Fruit fly (Drosophila melanogaster): Measurements from ENCODE around the gene CG14130.

The CG14130 gene

dm6 chr3L:11833296-11833717 lies 18.1 kb downstream of the CG14130 start, which contains the start of gene CycA (continued):
- TF ChIP-seq CG3407 (GFP tag; optimal IDR thresholded peaks at IDR 0.05) (no peak), CG1024 (GFP tag; IDR thresholded peaks at IDR 0.05) (no peak), CG2199 (GFP tag; IDR thresholded peaks at IDR 0.05) (no peak), CG4328 (GFP tag; optimal IDR thresholded peaks at IDR 0.05) (no peak), CG2875 (GFP tag; optimal IDR thresholded peaks at IDR 0.05) (no peak), Ets65A (GFP tag) (peak; percentile 83), CG1603 (tag; optimal IDR thresholded peaks at IDR 0.05) (peak; percentile 59), CG2889 (GFP tag; IDR thresholded peaks at IDR 0.05) (no peak), HLHmδ (GFP tag; optimal IDR thresholded peaks at IDR 0.05) (no peak), CG4282 (GFP tag; optimal IDR thresholded peaks at IDR 0.05) (peak; percentile 26), Neu2 (GFP tag; optimal IDR thresholded peaks at IDR 0.05; ENCODE audit: borderline replicate concordance) (no peak), CG18011 (GFP tag; optimal IDR thresholded peaks at IDR 0.05) (no peak), grn (GFP tag; optimal IDR thresholded peaks at IDR 0.05) (no peak), CG33557 (GFP tag; optimal IDR thresholded peaks at IDR 0.05) (no peak), GATAe (GFP tag; conservative IDR thresholded peaks at IDR 0.05) (no peak), CG8290 (GFP tag; optimal IDR thresholded peaks at IDR 0.05) (no peak), CG8290 (tag; optimal IDR thresholded peaks at IDR 0.05) (no peak), CG7372 (GFP tag; IDR thresholded peaks at IDR 0.05) (no peak), Awh (GFP tag; IDR thresholded peaks at IDR 0.05) (no peak), Nf-YB (GFP tag; optimal IDR thresholded peaks at IDR 0.05) (no peak), twi (tag; optimal IDR thresholded peaks at IDR 0.05) (peak; percentile 13), fd96Cb (tag; optimal IDR thresholded peaks at IDR 0.05) (no peak), CG10543 (GFP tag; optimal IDR thresholded peaks at IDR 0.05) (no peak), cato (GFP tag; optimal IDR thresholded peaks at IDR 0.05; ENCODE audit: borderline replicate concordance) (no peak), shn (GFP tag; optimal IDR thresholded peaks at IDR 0.05) (peak; percentile 5), CG14050 (GFP tag; IDR thresholded peaks at IDR 0.05) (no peak), tna (GFP tag; IDR thresholded peaks at IDR 0.05; ENCODE audit: partially characterized antibody) (peak; percentile 82), gcm (GFP tag; optimal IDR thresholded peaks at IDR 0.05) (peak; percentile 28), fu2 (GFP tag; optimal IDR thresholded peaks at IDR 0.05) (no peak), eyg (GFP tag; optimal IDR thresholded peaks at IDR 0.05) (no peak), CG31441 (GFP tag; IDR thresholded peaks at IDR 0.05) (no peak), ssp (GFP tag; IDR thresholded peaks at IDR 0.05) (no peak), CG12071 (GFP tag; optimal IDR thresholded peaks at IDR 0.05) (no peak), luna (GFP tag; optimal IDR thresholded peaks at IDR 0.05) (no peak), Poxn (GFP tag; IDR thresholded peaks at IDR 0.05) (no peak), stwl (tag; optimal IDR thresholded peaks at IDR 0.05) (peak; percentile 82), CG3847 (GFP tag; IDR thresholded peaks at IDR 0.05) (peak; percentile 72), mirr (GFP tag; optimal IDR thresholded peaks at IDR 0.05) (no peak), CG4707 (GFP tag; optimal IDR thresholded peaks at IDR 0.05) (no peak), Hr51 (GFP tag; optimal IDR thresholded peaks at IDR 0.05) (peak in 1 of 2 experiments; percentile 41), Atf3 (GFP tag; optimal IDR thresholded peaks at IDR 0.05) (no peak), CG1832 (GFP tag; optimal IDR thresholded peaks at IDR 0.05) (no peak), ttk (GFP tag; IDR thresholded peaks at IDR 0.05) (no peak), CG9727 (GFP tag; optimal IDR thresholded peaks at IDR 0.05) (peak; percentile 4), zfh2 (GFP tag; optimal IDR thresholded peaks at IDR 0.05) (peak; percentile 26), sens (GFP tag) (peak; percentile 81), CG1529 (GFP tag; optimal IDR thresholded peaks at IDR 0.05) (no peak), dati (GFP tag; IDR thresholded peaks at IDR 0.05) (no peak), Atf-2 (GFP tag; optimal IDR thresholded peaks at IDR 0.05) (no peak), ind (GFP tag; optimal IDR thresholded peaks at IDR 0.05) (no peak), CG17612 (GFP tag; IDR thresholded peaks at IDR 0.05) (no peak), NK7.1 (GFP tag; optimal IDR thresholded peaks at IDR 0.05) (no peak), seq (GFP tag; IDR thresholded peaks at IDR 0.05) (no peak)

Data from whole organism, embryonic.